Worm (Caenorhabditis elegans) whole organism, L3 larva: ENCODE data around the gene T20D4.15.
"Not testable (repeated sequence)": the region's sequence is repeated elsewhere in the genome, so short reads cannot be mapped to it uniquely, and the experiment has no call there.

Experiments used
- R02D3.7 ChIP-seq: fragments of 150-350 bp; optimal IDR thresholded peaks from 2 replicates; lab custom pipeline; 2014; ENCODE audit warnings: missing biosample characterization, missing genetic modification characterization
- ZK546.5 ChIP-seq: sonication (generic microtip); optimal IDR thresholded peaks from 2 replicates; lab custom pipeline; 2017; ENCODE audit warnings: missing biosample characterization, missing genetic modification characterization
- aly-2 ChIP-seq: fragments of 150-350 bp; optimal IDR thresholded peaks from 2 replicates; lab custom pipeline; 2014; ENCODE audit warnings: missing biosample characterization, missing genetic modification characterization
- ama-1 ChIP-seq: fragments of 150-350 bp; optimal IDR thresholded peaks from 2 replicates; lab custom pipeline; 2018
- ceh-16 ChIP-seq: sonication (generic microtip); optimal IDR thresholded peaks from 2 replicates; lab custom pipeline; 2017; ENCODE audit warnings: missing biosample characterization, missing genetic modification characterization
- ceh-28 ChIP-seq: fragments of 150-350 bp; optimal IDR thresholded peaks from 2 replicates; lab custom pipeline; 2014; ENCODE audit warnings: missing biosample characterization, missing genetic modification reagents, missing genetic modification characterization
- ceh-9 ChIP-seq: sonication (generic microtip); optimal IDR thresholded peaks from 2 replicates; lab custom pipeline; 2018; ENCODE audit warnings: missing biosample characterization, missing genetic modification characterization
- egl-27 ChIP-seq: sonication (generic microtip); optimal IDR thresholded peaks from 4 replicates; lab custom pipeline; 2017; ENCODE audit warnings: missing biosample characterization, missing genetic modification reagents, missing genetic modification characterization
- elt-1 ChIP-seq: fragments of 150-350 bp; optimal IDR thresholded peaks from 2 replicates; lab custom pipeline; 2014; ENCODE audit warnings: missing biosample characterization, missing genetic modification characterization
- elt-2 ChIP-seq: sonication (generic microtip); optimal IDR thresholded peaks from 2 replicates; lab custom pipeline; 2016; ENCODE audit warnings: missing genetic modification reagents, mild to moderate bottlenecking, missing genetic modification characterization, missing compliant biosample characterization
- elt-3 ChIP-seq, 3 experiments: fragments of 150-350 bp in 1 of 3; sonication (generic microtip) in 2 of 3; optimal IDR thresholded peaks; 2 replicates in 2 of 3; 4 replicates in 1 of 3; lab custom pipeline; 2014 to 2017; ENCODE audit warnings: missing biosample characterization in 3 of 3, missing genetic modification characterization in 3 of 3
- eor-1 ChIP-seq, 2 experiments: fragments of 150-350 bp; optimal IDR thresholded peaks; 2 replicates each; lab custom pipeline; 2014 to 2018; ENCODE audit warnings: missing biosample characterization in 2 of 2, missing genetic modification characterization in 2 of 2
- fkh-10 ChIP-seq: sonication (generic microtip); optimal IDR thresholded peaks from 2 replicates; lab custom pipeline; 2017; ENCODE audit warnings: missing biosample characterization, missing genetic modification reagents, missing genetic modification characterization
- fkh-2 ChIP-seq: fragments of 150-350 bp; optimal IDR thresholded peaks from 2 replicates; lab custom pipeline; 2014; ENCODE audit warnings: missing biosample characterization, missing genetic modification reagents, missing genetic modification characterization
- fos-1 ChIP-seq: fragments of 150-350 bp; optimal IDR thresholded peaks from 2 replicates; lab custom pipeline; 2014; ENCODE audit warnings: missing biosample characterization, missing genetic modification characterization
- hmg-11 ChIP-seq: sonication (generic microtip); optimal IDR thresholded peaks from 2 replicates; lab custom pipeline; 2016; ENCODE audit warnings: missing genetic modification characterization, missing compliant biosample characterization
- jun-1 ChIP-seq: fragments of 150-350 bp; optimal IDR thresholded peaks from 2 replicates; lab custom pipeline; 2014; ENCODE audit warnings: missing biosample characterization, missing genetic modification reagents, missing genetic modification characterization
- lin-15B ChIP-seq: fragments of 150-350 bp; optimal IDR thresholded peaks from 2 replicates; lab custom pipeline; 2014; ENCODE audit warnings: missing biosample characterization, missing genetic modification characterization
- lin-39 ChIP-seq: fragments of 150-350 bp; optimal IDR thresholded peaks from 2 replicates; lab custom pipeline; 2018; ENCODE audit warnings: missing biosample characterization, missing genetic modification reagents, missing genetic modification characterization
- lsy-12 ChIP-seq: sonication (generic microtip); optimal IDR thresholded peaks from 2 replicates; lab custom pipeline; 2016; ENCODE audit warnings: mild to moderate bottlenecking, missing genetic modification characterization, missing compliant biosample characterization
- mml-1 ChIP-seq: fragments of 150-350 bp; sonication (generic microtip); optimal IDR thresholded peaks from 3 replicates; lab custom pipeline; 2014; ENCODE audit warnings: missing biosample characterization, missing genetic modification characterization
- nfya-1 ChIP-seq: sonication (generic microtip); optimal IDR thresholded peaks from 2 replicates; lab custom pipeline; 2017; ENCODE audit warnings: missing genetic modification characterization, mild to moderate bottlenecking, missing compliant biosample characterization, antibody characterized with exemption, moderate library complexity; ENCODE audit not compliant: insufficient read depth
- nhr-11 ChIP-seq: fragments of 150-350 bp; optimal IDR thresholded peaks from 2 replicates; lab custom pipeline; 2014; ENCODE audit warnings: missing biosample characterization, missing genetic modification characterization
- nhr-12 ChIP-seq: fragments of 150-350 bp; optimal IDR thresholded peaks from 2 replicates; lab custom pipeline; 2014; ENCODE audit warnings: missing biosample characterization, missing genetic modification characterization
- nhr-23 ChIP-seq: fragments of 150-350 bp; optimal IDR thresholded peaks from 2 replicates; lab custom pipeline; 2014; ENCODE audit warnings: missing biosample characterization, missing genetic modification reagents, missing genetic modification characterization
- nhr-237 ChIP-seq: fragments of 150-350 bp; optimal IDR thresholded peaks from 2 replicates; lab custom pipeline; 2014; ENCODE audit warnings: missing biosample characterization, missing genetic modification characterization
- nhr-25 ChIP-seq: sonication (generic microtip); optimal IDR thresholded peaks from 2 replicates; lab custom pipeline; 2017; ENCODE audit warnings: missing biosample characterization, missing genetic modification characterization
- nhr-28 ChIP-seq: fragments of 150-350 bp; optimal IDR thresholded peaks from 2 replicates; lab custom pipeline; 2014; ENCODE audit warnings: missing biosample characterization, missing genetic modification characterization
- nhr-43 ChIP-seq: sonication (generic microtip); optimal IDR thresholded peaks from 2 replicates; lab custom pipeline; 2016; ENCODE audit warnings: mild to moderate bottlenecking, missing genetic modification characterization, missing compliant biosample characterization; ENCODE audit not compliant: poor library complexity, severe bottlenecking
- nhr-67 ChIP-seq: fragments of 150-350 bp; optimal IDR thresholded peaks from 2 replicates; lab custom pipeline; 2014; ENCODE audit warnings: missing biosample characterization, missing genetic modification characterization
- nhr-76 ChIP-seq: fragments of 150-350 bp; sonication (generic microtip); optimal IDR thresholded peaks from 5 replicates; lab custom pipeline; 2014; ENCODE audit warnings: missing biosample characterization, missing genetic modification characterization
- nhr-77 ChIP-seq: fragments of 150-350 bp; optimal IDR thresholded peaks from 2 replicates; lab custom pipeline; 2014; ENCODE audit warnings: missing biosample characterization, missing genetic modification characterization
- pha-4 ChIP-seq: fragments of 150-350 bp; optimal IDR thresholded peaks from 2 replicates; lab custom pipeline; 2014; ENCODE audit warnings: missing biosample characterization, missing genetic modification reagents, missing genetic modification characterization
- pqm-1 ChIP-seq: fragments of 150-350 bp; optimal IDR thresholded peaks from 2 replicates; lab custom pipeline; 2017; ENCODE audit warnings: missing biosample characterization, missing genetic modification characterization, inconsistent platforms
- sea-2 ChIP-seq: fragments of 150-350 bp; sonication (generic microtip); optimal IDR thresholded peaks from 4 replicates; lab custom pipeline; 2014; ENCODE audit warnings: missing biosample characterization, missing genetic modification reagents, missing genetic modification characterization
- skn-1 ChIP-seq: fragments of 150-350 bp; optimal IDR thresholded peaks from 2 replicates; lab custom pipeline; 2014; ENCODE audit warnings: missing biosample characterization, missing genetic modification characterization
- snpc-4 ChIP-seq: fragments of 150-350 bp; optimal IDR thresholded peaks from 2 replicates; lab custom pipeline; 2014; ENCODE audit warnings: missing biosample characterization, missing genetic modification characterization
- tbx-2 ChIP-seq: sonication (generic microtip); optimal IDR thresholded peaks from 2 replicates; lab custom pipeline; 2016; ENCODE audit warnings: mild to moderate bottlenecking, missing genetic modification characterization, missing compliant biosample characterization
- unc-39 ChIP-seq: sonication (generic microtip); optimal IDR thresholded peaks from 4 replicates; lab custom pipeline; 2017; ENCODE audit warnings: missing biosample characterization, missing genetic modification characterization
- unc-62 ChIP-seq: fragments of 150-350 bp; sonication (generic microtip); optimal IDR thresholded peaks from 4 replicates; lab custom pipeline; 2014; ENCODE audit warnings: missing biosample characterization, missing genetic modification reagents, missing genetic modification characterization
- zag-1 ChIP-seq: fragments of 150-350 bp; optimal IDR thresholded peaks from 2 replicates; lab custom pipeline; 2014; ENCODE audit warnings: missing biosample characterization, missing genetic modification characterization
- ztf-11 ChIP-seq: fragments of 150-350 bp; optimal IDR thresholded peaks from 2 replicates; lab custom pipeline; 2014; ENCODE audit warnings: missing biosample characterization, missing genetic modification characterization
- ztf-4 ChIP-seq: fragments of 150-350 bp; optimal IDR thresholded peaks from 2 replicates; lab custom pipeline; 2014; ENCODE audit warnings: missing biosample characterization, missing genetic modification characterization

Gene T20D4.15

ce11 chrV:3399952-3400351 lies 5.4 kb upstream of the T20D4.15 start, which contains the start of gene T20D4.10:
T20D4.10 (plus strand) TSS chrV:3400252.
- TF ChIP-seq elt-2; pqm-1 (tag; lab: Kevin White, UChicago); skn-1 (tag; lab: Kevin White, UChicago): not testable (repeated sequence)

ce11 chrV:3398314-3398713 lies 3.8 kb upstream of the T20D4.15 start, which contains the start of gene T20D4.11:
T20D4.11 (plus strand) TSS chrV:3398690.
- TF ChIP-seq fos-1 (tag; lab: Kevin White, UChicago) (no peak), pqm-1 (tag; lab: Kevin White, UChicago) (no peak), unc-62 (no peak), ceh-16 (tag; lab: Kevin White, UChicago) (no peak), nhr-237 (no peak), lin-39 (no peak), fkh-2 (tag; lab: Kevin White, UChicago) (no peak), aly-2 (tag; lab: Kevin White, UChicago) (no peak), hmg-11 (tag; lab: Kevin White, UChicago) (no peak), mml-1 (tag; lab: Kevin White, UChicago) (no peak), elt-3 (tag; optimal IDR thresholded peaks at IDR 0.05; lab: Kevin White, UChicago) (no peak), unc-39 (tag; lab: Kevin White, UChicago) (no peak), fkh-10 (GFP tag; lab: Kevin White, UChicago) (no peak), nhr-43 (tag; lab: Kevin White, UChicago) (no peak), nhr-23 (tag; lab: Kevin White, UChicago) (no peak)

- not testable (repeated sequence) for TF ChIP-seq nhr-28 (tag; lab: Kevin White, UChicago); lsy-12 (tag; lab: Kevin White, UChicago); nhr-67
Observed at ce11 chrV:3396765-3397164, 2.2 kb upstream of the T20D4.15 start, which contains the start of gene T20D4.12. T20D4.12 (plus strand) TSS chrV:3397065.

- no peak for TF ChIP-seq mml-1 (tag; lab: Kevin White, UChicago)
- TF ChIP-seq ceh-9 (tag; lab: Kevin White, UChicago) = no peak
Observed at ce11 chrV:3394065-3394464, 479 bp downstream of the T20D4.15 start.

ce11 chrV:3391005-3391404 lies 3.5 kb downstream of the T20D4.15 start:
- TF ChIP-seq lin-15B (tag; lab: Kevin White, UChicago) (peak; percentile 67), elt-3 (tag; optimal IDR thresholded peaks at IDR 0.05; lab: Kevin White, UChicago) (no peak), lsy-12 (tag; lab: Kevin White, UChicago) (peak; percentile 28), ztf-4 (tag; lab: Kevin White, UChicago) (no peak), fkh-10 (GFP tag; lab: Kevin White, UChicago) (no peak), pha-4 (tag; lab: Kevin White, UChicago) (no peak), ceh-16 (tag; lab: Kevin White, UChicago) (no peak), ZK546.5 (tag; lab: Kevin White, UChicago) (no peak), nfya-1 (tag; lab: Kevin White, UChicago) (peak; percentile 85), mml-1 (tag; lab: Kevin White, UChicago) (no peak), lin-39 (peak; percentile 43), nhr-237 (no peak), tbx-2 (tag; lab: Kevin White, UChicago) (peak; percentile 61), snpc-4 (tag; lab: Kevin White, UChicago) (peak; percentile 69), jun-1 (tag; lab: Kevin White, UChicago) (peak; percentile 82), skn-1 (tag; lab: Kevin White, UChicago) (no peak), nhr-43 (tag; lab: Kevin White, UChicago) (peak; percentile 94), unc-39 (tag; lab: Kevin White, UChicago) (no peak), eor-1 (tag; optimal IDR thresholded peaks at IDR 0.05; lab: Kevin White, UChicago) (no peak), sea-2 (GFP tag; lab: Kevin White, UChicago) (no peak), ama-1 (lab: Kevin White, UChicago) (no peak), R02D3.7 (tag; lab: Kevin White, UChicago) (peak; percentile 13), nhr-28 (tag; lab: Kevin White, UChicago) (no peak), ceh-28 (tag; lab: Kevin White, UChicago) (peak; percentile 31), nhr-76 (tag; lab: Kevin White, UChicago) (peak; percentile 29), egl-27 (tag; lab: Kevin White, UChicago) (no peak), elt-2 (peak; percentile 52), nhr-25 (tag; lab: Kevin White, UChicago) (peak; percentile 98), ceh-9 (tag; lab: Kevin White, UChicago) (no peak), nhr-12 (no peak), zag-1 (tag; lab: Kevin White, UChicago) (no peak), nhr-77 (tag; lab: Kevin White, UChicago) (no peak), elt-1 (tag; lab: Kevin White, UChicago) (peak; percentile 64), nhr-23 (tag; lab: Kevin White, UChicago) (peak; percentile 95), nhr-11 (peak; percentile 66), ztf-11 (tag; lab: Kevin White, UChicago) (no peak), nhr-67 (no peak), pqm-1 (tag; lab: Kevin White, UChicago) (no peak), fos-1 (tag; lab: Kevin White, UChicago) (no peak)
